Fruit fly (Drosophila melanogaster): ENCODE measurements around the gene CG43446.

Gene CG43446

DNA sequence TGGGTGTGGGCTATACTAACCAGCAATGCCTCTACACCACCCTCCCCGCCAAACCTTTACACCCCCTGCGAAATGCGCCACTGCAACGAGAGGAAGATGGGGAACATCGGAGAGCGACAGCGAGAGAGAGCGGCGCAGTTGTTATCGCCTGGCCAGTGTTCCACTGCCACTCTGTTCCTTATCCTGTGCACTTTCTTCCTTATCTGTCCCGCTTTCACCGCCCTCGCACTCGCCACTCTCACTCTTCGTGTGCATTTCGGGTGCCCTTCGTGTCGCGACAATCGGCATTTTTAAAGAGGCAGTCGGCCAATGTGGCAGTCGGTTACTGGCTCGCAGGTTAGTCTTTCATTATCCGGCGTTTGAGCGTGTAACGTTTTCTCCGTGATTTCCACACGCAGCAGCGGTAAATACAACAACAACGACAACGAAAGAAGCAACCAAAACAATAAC lies 9.9 kb downstream of the CG43446 start, which contains the start of gene Calx:
Gene Calx, plus strand, starts transcription at position 338 of the 450 bp plus-strand sequence.
- TF ChIP-seq ey (GFP tag; optimal IDR thresholded peaks at IDR 0.05) = no peak
- TF ChIP-seq dl (GFP tag; optimal IDR thresholded peaks at IDR 0.05; ENCODE audit: insufficient read depth in 1 of 2, partially characterized antibody in 2 of 2) = peak; percentile 28 to 37
- no peak for TF ChIP-seq sv (GFP tag; optimal IDR thresholded peaks at IDR 0.05)
- TF ChIP-seq jim (GFP tag; optimal IDR thresholded peaks at IDR 0.05) = no peak
- TF ChIP-seq fru (GFP tag; optimal IDR thresholded peaks at IDR 0.05) = no peak
- TF ChIP-seq pan (optimal IDR thresholded peaks at IDR 0.05) = no peak
- TF ChIP-seq dmrt93B (GFP tag; optimal IDR thresholded peaks at IDR 0.05) = no peak
- TF ChIP-seq Hr83 (GFP tag; optimal IDR thresholded peaks at IDR 0.05; ENCODE audit: poor library complexity, severe bottlenecking) = no peak
- no peak for TF ChIP-seq Jra (GFP tag; optimal IDR thresholded peaks at IDR 0.05)
- TF ChIP-seq Myc (optimal IDR thresholded peaks at IDR 0.05) = no peak
- no peak for TF ChIP-seq woc (GFP tag; optimal IDR thresholded peaks at IDR 0.05)
- no peak for TF ChIP-seq Dfd (GFP tag; optimal IDR thresholded peaks at IDR 0.05)
- no peak for TF ChIP-seq usp (GFP tag; optimal IDR thresholded peaks at IDR 0.05)
- TF ChIP-seq h (GFP tag; optimal IDR thresholded peaks at IDR 0.05) = peak; percentile 76
- TF ChIP-seq foxo (GFP tag; optimal IDR thresholded peaks at IDR 0.05) = no peak
- no peak for TF ChIP-seq CG32264 (GFP tag; optimal IDR thresholded peaks at IDR 0.05)

DNA sequence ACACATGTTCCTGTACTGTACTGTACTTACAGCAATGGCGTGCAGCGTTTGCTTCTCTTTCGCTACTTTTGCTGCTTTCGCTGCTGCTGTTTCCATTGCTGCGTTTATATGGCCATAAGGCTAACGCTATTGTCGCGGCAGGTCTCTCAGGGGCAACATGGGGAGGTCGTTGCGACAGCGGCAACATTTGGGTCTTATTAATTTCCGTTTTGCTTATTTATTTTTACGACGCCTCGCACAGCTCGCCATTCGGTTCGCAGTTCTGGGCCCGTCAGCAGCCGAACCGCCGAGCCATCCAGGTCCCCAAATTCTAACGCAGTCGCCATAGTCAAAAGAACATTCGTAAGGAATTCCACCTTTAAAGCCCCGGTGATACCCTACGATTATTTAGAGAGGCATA lies 11.1 kb downstream of the CG43446 start:
- TF ChIP-seq N (GFP tag; optimal IDR thresholded peaks at IDR 0.05) = no peak
- TF ChIP-seq jim (GFP tag; optimal IDR thresholded peaks at IDR 0.05) = no peak
- no peak for TF ChIP-seq pan (optimal IDR thresholded peaks at IDR 0.05)
- no peak for TF ChIP-seq dmrt93B (GFP tag; optimal IDR thresholded peaks at IDR 0.05)
- no peak for TF ChIP-seq Hr83 (GFP tag; optimal IDR thresholded peaks at IDR 0.05; ENCODE audit: poor library complexity, severe bottlenecking)
- TF ChIP-seq Hr78 (GFP tag; optimal IDR thresholded peaks at IDR 0.05) = no peak
- no peak for TF ChIP-seq usp (GFP tag; optimal IDR thresholded peaks at IDR 0.05)
- no peak for TF ChIP-seq psq (GFP tag; optimal IDR thresholded peaks at IDR 0.05)
- TF ChIP-seq CG9705 (GFP tag; optimal IDR thresholded peaks at IDR 0.05) = no peak
- no peak for TF ChIP-seq Hnf4 (GFP tag; optimal IDR thresholded peaks at IDR 0.05)
- TF ChIP-seq Myc (optimal IDR thresholded peaks at IDR 0.05) = no peak
- no peak for TF ChIP-seq dsf (GFP tag; optimal IDR thresholded peaks at IDR 0.05; ENCODE audit: borderline replicate concordance)
- no peak for TF ChIP-seq Jra (GFP tag; optimal IDR thresholded peaks at IDR 0.05)
- no peak for TF ChIP-seq tai (GFP tag; optimal IDR thresholded peaks at IDR 0.05)

dm6 chr3R:20962965-20963364 lies 24.8 kb downstream of the CG43446 start:
- TF ChIP-seq jim (GFP tag; optimal IDR thresholded peaks at IDR 0.05) = no peak
- no peak for TF ChIP-seq dl (GFP tag; optimal IDR thresholded peaks at IDR 0.05; ENCODE audit: insufficient read depth in 1 of 2, partially characterized antibody in 2 of 2)
- TF ChIP-seq CG9705 (GFP tag; optimal IDR thresholded peaks at IDR 0.05) = no peak
- TF ChIP-seq lola (GFP tag; optimal IDR thresholded peaks at IDR 0.05) = no peak
- no peak for TF ChIP-seq br (GFP tag; optimal IDR thresholded peaks at IDR 0.05)
- TF ChIP-seq Hr83 (GFP tag; optimal IDR thresholded peaks at IDR 0.05; ENCODE audit: poor library complexity, severe bottlenecking) = no peak
- no peak for TF ChIP-seq Vsx2 (GFP tag; optimal IDR thresholded peaks at IDR 0.05; ENCODE audit: partially characterized antibody)
- TF ChIP-seq fru (GFP tag; optimal IDR thresholded peaks at IDR 0.05) = no peak
- TF ChIP-seq foxo (GFP tag; optimal IDR thresholded peaks at IDR 0.05) = no peak
- TF ChIP-seq dmrt93B (GFP tag; optimal IDR thresholded peaks at IDR 0.05) = no peak
- TF ChIP-seq psq (GFP tag; optimal IDR thresholded peaks at IDR 0.05) = no peak
- no peak for TF ChIP-seq ey (GFP tag; optimal IDR thresholded peaks at IDR 0.05)
- TF ChIP-seq pan (optimal IDR thresholded peaks at IDR 0.05) = no peak
- no peak for TF ChIP-seq Dif (GFP tag; optimal IDR thresholded peaks at IDR 0.05; ENCODE audit: partially characterized antibody)
- TF ChIP-seq HLH106 (tag; optimal IDR thresholded peaks at IDR 0.05) = no peak
- no peak for TF ChIP-seq brk (GFP tag; optimal IDR thresholded peaks at IDR 0.05)
- TF ChIP-seq dsf (GFP tag; optimal IDR thresholded peaks at IDR 0.05; ENCODE audit: borderline replicate concordance) = no peak
- TF ChIP-seq Abd-B (GFP tag; optimal IDR thresholded peaks at IDR 0.05) = no peak

dm6 chr3R:20961993-20962392 lies 25.7 kb downstream of the CG43446 start:
- TF ChIP-seq dsf (GFP tag; optimal IDR thresholded peaks at IDR 0.05; ENCODE audit: borderline replicate concordance) (no peak), Vsx2 (GFP tag; optimal IDR thresholded peaks at IDR 0.05; ENCODE audit: partially characterized antibody) (no peak), fru (GFP tag; optimal IDR thresholded peaks at IDR 0.05) (no peak), Abd-B (GFP tag; optimal IDR thresholded peaks at IDR 0.05) (no peak), h (GFP tag; optimal IDR thresholded peaks at IDR 0.05) (no peak), Mio (GFP tag; optimal IDR thresholded peaks at IDR 0.05) (no peak), CG9705 (GFP tag; optimal IDR thresholded peaks at IDR 0.05) (no peak), dmrt93B (GFP tag; optimal IDR thresholded peaks at IDR 0.05) (no peak), usp (GFP tag; optimal IDR thresholded peaks at IDR 0.05) (no peak), rgr (GFP tag; optimal IDR thresholded peaks at IDR 0.05) (no peak), CrebA (GFP tag; optimal IDR thresholded peaks at IDR 0.05; ENCODE audit: borderline replicate concordance) (no peak), sage (GFP tag; optimal IDR thresholded peaks at IDR 0.05) (no peak), Hnf4 (GFP tag; optimal IDR thresholded peaks at IDR 0.05) (no peak), jim (GFP tag; optimal IDR thresholded peaks at IDR 0.05) (no peak), N (GFP tag; optimal IDR thresholded peaks at IDR 0.05) (no peak), OdsH (GFP tag; optimal IDR thresholded peaks at IDR 0.05) (no peak), foxo (GFP tag; optimal IDR thresholded peaks at IDR 0.05) (no peak), CG32264 (GFP tag; optimal IDR thresholded peaks at IDR 0.05) (no peak)

Data from whole organism, wandering third instar larva.